Worm (Caenorhabditis elegans) whole organism, midembryonic: ENCODE data around the gene C15C8.7.
A peak's percentile ranks its signal among the peaks of the same experiment; 100 is the strongest.

Source experiments
- T22C8.4 ChIP-seq: fragments of 200-800 bp; sonication (Bioruptor generic); IDR thresholded peaks from 2 replicates; pipeline ENCODE4 v1.3.6; 2022; ENCODE audit warnings: missing genetic modification characterization, missing compliant biosample characterization
- cog-1 ChIP-seq: sonication (generic microtip); optimal IDR thresholded peaks from 2 replicates; lab custom pipeline; 2016; ENCODE audit warnings: missing genetic modification characterization, missing compliant biosample characterization
- flt-1 ChIP-seq: fragments of 200-800 bp; sonication (Bioruptor generic); IDR thresholded peaks from 2 replicates; pipeline ENCODE4 v1.3.6; 2022; ENCODE audit warnings: missing genetic modification characterization, missing compliant biosample characterization
- klf-2 ChIP-seq: fragments of 200-800 bp; sonication (Bioruptor generic); conservative IDR thresholded peaks from 2 replicates; pipeline ENCODE4 v1.3.6; 2022; ENCODE audit warnings: missing genetic modification reagents, missing genetic modification characterization, missing compliant biosample characterization
- med-1 ChIP-seq: sonication (generic microtip); optimal IDR thresholded peaks from 2 replicates; lab custom pipeline; 2017; ENCODE audit warnings: missing genetic modification characterization, mild to moderate bottlenecking, missing compliant biosample characterization, antibody characterized with exemption, missing genetic modification reagents; ENCODE audit not compliant: insufficient read depth
- ref-1 ChIP-seq: fragments of 200-800 bp; sonication (Bioruptor generic); conservative IDR thresholded peaks from 2 replicates; pipeline ENCODE4 v1.3.6; 2022; ENCODE audit warnings: missing genetic modification reagents, missing genetic modification characterization, missing compliant biosample characterization
- tab-1 ChIP-seq: fragments of 200-800 bp; sonication (Bioruptor generic); IDR thresholded peaks from 2 replicates; pipeline ENCODE4 v1.3.6; 2022; ENCODE audit warnings: missing genetic modification characterization, missing compliant biosample characterization
- ztf-23 ChIP-seq: fragments of 200-800 bp; sonication (Bioruptor generic); IDR thresholded peaks from 2 replicates; pipeline ENCODE4 v1.3.6; 2022; ENCODE audit warnings: missing genetic modification reagents, missing genetic modification characterization, missing compliant biosample characterization
- ztf-29 ChIP-seq: fragments of 200-800 bp; sonication (Bioruptor generic); IDR thresholded peaks from 2 replicates; pipeline ENCODE4 v1.3.6; 2022; ENCODE audit warnings: missing genetic modification reagents, missing genetic modification characterization, missing compliant biosample characterization

Gene C15C8.7

ce11 chrV:12744979-12745378, at the start of gene C15C8.7:
TSS of gene C15C8.7 (minus strand) at chrV:12745050.
- TF ChIP-seq T22C8.4: no peak
- TF ChIP-seq flt-1 (GFP tag; lab: Robert Waterston, UW): no peak
- TF ChIP-seq tab-1: no peak
- TF ChIP-seq ztf-23 (GFP tag; lab: Robert Waterston, UW): no peak
- no peak for TF ChIP-seq ref-1 (GFP tag; lab: Robert Waterston, UW)
- no peak for TF ChIP-seq med-1 (GFP tag; lab: Kevin White, UChicago)
- TF ChIP-seq cog-1 (tag; lab: Kevin White, UChicago): no peak
- no peak for TF ChIP-seq klf-2 (GFP tag; lab: Robert Waterston, UW)
- no peak for TF ChIP-seq ztf-29

DNA sequence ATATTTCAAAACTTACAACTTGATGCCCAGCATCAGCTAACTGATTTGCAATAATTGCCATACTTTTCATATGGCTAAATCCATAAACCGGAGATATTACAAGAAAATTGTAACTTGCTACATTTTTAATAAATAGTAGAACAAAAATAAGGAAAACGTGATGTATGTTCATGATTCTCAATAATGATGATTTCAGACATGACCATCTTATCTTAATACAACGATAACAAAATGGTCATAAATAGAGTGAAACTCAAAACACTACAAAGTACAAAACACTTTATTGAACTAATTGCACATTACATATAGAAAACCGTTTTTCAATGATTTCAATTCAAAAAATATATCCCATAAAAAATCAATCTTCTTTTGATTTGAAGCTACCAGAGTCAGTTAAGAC, 47.9 kb upstream of the C15C8.7 start, which contains the start of gene ugt-5:
ugt-5 (minus strand) TSS at position 214 of the 400 bp plus-strand sequence.
- no peak for TF ChIP-seq flt-1 (GFP tag; lab: Robert Waterston, UW)
- TF ChIP-seq T22C8.4: no peak
- no peak for TF ChIP-seq ztf-23 (GFP tag; lab: Robert Waterston, UW)
- TF ChIP-seq med-1 (GFP tag; lab: Kevin White, UChicago): no peak
- TF ChIP-seq cog-1 (tag; lab: Kevin White, UChicago): no peak
- TF ChIP-seq tab-1: no peak
- TF ChIP-seq ref-1 (GFP tag; lab: Robert Waterston, UW): no peak
- no peak for TF ChIP-seq klf-2 (GFP tag; lab: Robert Waterston, UW)
- no peak for TF ChIP-seq ztf-29

ce11 chrV:12790188-12790587, 45.3 kb upstream of the C15C8.7 start, which contains the start of gene srbc-43:
TSS of gene srbc-43 (minus strand) at chrV:12790518.
- TF ChIP-seq klf-2 (GFP tag; lab: Robert Waterston, UW) (no peak), ztf-23 (GFP tag; lab: Robert Waterston, UW) (no peak), cog-1 (tag; lab: Kevin White, UChicago) (no peak), ztf-29 (no peak), tab-1 (no peak), flt-1 (GFP tag; lab: Robert Waterston, UW) (no peak)

DNA sequence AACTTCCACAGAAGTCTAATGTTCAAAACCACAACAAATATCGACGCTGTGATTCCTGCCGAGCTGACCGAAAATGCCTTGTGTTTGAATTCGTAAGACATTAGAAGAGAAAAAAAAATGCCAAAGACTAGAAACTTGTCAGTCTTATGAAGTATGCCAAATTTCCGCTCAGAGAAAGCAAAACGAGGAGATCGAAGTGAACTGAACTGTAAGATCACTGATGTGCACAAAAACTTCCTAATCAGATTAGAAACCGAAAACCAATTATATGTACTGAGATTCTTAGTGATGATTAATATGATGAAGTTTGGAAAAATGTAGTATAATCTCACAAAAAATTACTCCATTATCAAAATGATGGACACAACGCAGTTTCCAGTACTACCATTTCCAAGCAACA, 43.6 kb upstream of the C15C8.7 start, which contains the start of gene srbc-44:
srbc-44 (minus strand) TSS at position 101 of the 400 bp plus-strand sequence.
- TF ChIP-seq ztf-29: no peak
- no peak for TF ChIP-seq tab-1
- no peak for TF ChIP-seq flt-1 (GFP tag; lab: Robert Waterston, UW)
- no peak for TF ChIP-seq cog-1 (tag; lab: Kevin White, UChicago)
- TF ChIP-seq ztf-23 (GFP tag; lab: Robert Waterston, UW): no peak
- TF ChIP-seq T22C8.4: no peak
- no peak for TF ChIP-seq ref-1 (GFP tag; lab: Robert Waterston, UW)
- no peak for TF ChIP-seq med-1 (GFP tag; lab: Kevin White, UChicago)
- TF ChIP-seq klf-2 (GFP tag; lab: Robert Waterston, UW): no peak

- TF ChIP-seq med-1 (GFP tag; lab: Kevin White, UChicago) (no peak), ztf-23 (GFP tag; lab: Robert Waterston, UW) (no peak), klf-2 (GFP tag; lab: Robert Waterston, UW) (no peak), ztf-29 (no peak), cog-1 (tag; lab: Kevin White, UChicago) (no peak), T22C8.4 (no peak), flt-1 (GFP tag; lab: Robert Waterston, UW) (no peak), tab-1 (no peak), ref-1 (GFP tag; lab: Robert Waterston, UW) (no peak)
These were observed 42.2 kb upstream of the C15C8.7 start, which contains the start of gene fkb-4 for ce11 chrV:12787026-12787425. TSS of gene fkb-4 (minus strand) at chrV:12787126.

ce11 chrV:12786340-12786739, 41.5 kb upstream of the C15C8.7 start:
- no peak for TF ChIP-seq tab-1
- TF ChIP-seq ztf-23 (GFP tag; lab: Robert Waterston, UW): no peak
- no peak for TF ChIP-seq med-1 (GFP tag; lab: Kevin White, UChicago)
- no peak for TF ChIP-seq flt-1 (GFP tag; lab: Robert Waterston, UW)
- no peak for TF ChIP-seq cog-1 (tag; lab: Kevin White, UChicago)
- TF ChIP-seq klf-2 (GFP tag; lab: Robert Waterston, UW): no peak
- no peak for TF ChIP-seq T22C8.4
- TF ChIP-seq ztf-29: no peak
- TF ChIP-seq ref-1 (GFP tag; lab: Robert Waterston, UW): no peak

- TF ChIP-seq T22C8.4: no peak
- no peak for TF ChIP-seq ref-1 (GFP tag; lab: Robert Waterston, UW)
- TF ChIP-seq ztf-29: no peak
- TF ChIP-seq klf-2 (GFP tag; lab: Robert Waterston, UW): no peak
- no peak for TF ChIP-seq flt-1 (GFP tag; lab: Robert Waterston, UW)
- no peak for TF ChIP-seq tab-1
- no peak for TF ChIP-seq med-1 (GFP tag; lab: Kevin White, UChicago)
- TF ChIP-seq ztf-23 (GFP tag; lab: Robert Waterston, UW): no peak
- no peak for TF ChIP-seq cog-1 (tag; lab: Kevin White, UChicago)
These were observed 40.0 kb upstream of the C15C8.7 start, which contains the start of gene sre-20 for ce11 chrV:12784861-12785260. TSS of gene sre-20 (minus strand) at chrV:12784961.

DNA sequence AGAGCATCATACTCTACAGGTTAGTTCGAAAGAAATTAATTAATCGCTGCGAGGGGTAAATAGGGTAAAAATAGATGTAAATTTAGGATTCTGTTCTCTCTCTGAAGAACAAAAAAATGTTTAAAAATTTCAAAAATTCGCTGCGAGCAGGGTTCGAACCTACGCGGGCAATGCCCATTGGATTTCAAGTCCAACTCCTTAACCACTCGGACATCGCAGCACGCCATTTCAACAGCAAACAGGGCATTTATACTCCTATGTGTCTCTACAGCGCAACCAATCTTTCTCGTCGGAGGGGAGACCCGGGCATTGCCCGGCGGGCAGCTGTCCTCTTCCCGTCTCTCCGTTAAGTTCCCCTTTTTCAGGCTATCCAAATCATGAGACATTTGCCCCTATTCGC, 35.4 kb upstream of the C15C8.7 start:
- TF ChIP-seq cog-1 (tag; lab: Kevin White, UChicago) (peak; percentile 58), med-1 (GFP tag; lab: Kevin White, UChicago) (peak; percentile 67), flt-1 (GFP tag; lab: Robert Waterston, UW) (peak; percentile 97), T22C8.4 (peak; percentile 93), ztf-23 (GFP tag; lab: Robert Waterston, UW) (peak; percentile 97), ref-1 (GFP tag; lab: Robert Waterston, UW) (peak; percentile 90), ztf-29 (peak; percentile 96), tab-1 (peak; percentile 96), klf-2 (GFP tag; lab: Robert Waterston, UW) (peak; percentile 98)

DNA sequence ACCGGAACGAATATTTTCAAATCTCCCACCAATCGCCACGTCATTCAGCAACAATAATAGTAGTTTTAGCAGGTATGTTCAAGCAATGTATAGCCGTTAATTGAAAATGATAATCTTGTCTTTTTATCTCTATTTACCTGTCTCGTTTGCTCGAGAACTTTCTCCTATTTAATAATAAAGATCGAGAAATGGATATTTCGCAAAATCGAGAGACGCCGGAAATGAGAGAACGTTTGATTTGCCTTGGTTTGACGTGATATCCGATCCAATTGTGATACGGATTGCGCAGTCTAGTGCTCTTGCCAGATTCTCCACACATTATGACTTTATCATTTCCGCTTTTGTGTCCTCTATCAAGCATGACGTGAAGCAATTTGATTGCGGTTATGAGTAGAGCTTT, 29.0 kb upstream of the C15C8.7 start:
- TF ChIP-seq ztf-29 (no peak), tab-1 (no peak), T22C8.4 (no peak), ztf-23 (GFP tag; lab: Robert Waterston, UW) (no peak), flt-1 (GFP tag; lab: Robert Waterston, UW) (no peak)
